Fruit fly (Drosophila melanogaster): ENCODE results near the gene CG42654.
A peak's percentile ranks its signal among the peaks of the same experiment; 100 is the strongest.

Gene CG42654

DNA sequence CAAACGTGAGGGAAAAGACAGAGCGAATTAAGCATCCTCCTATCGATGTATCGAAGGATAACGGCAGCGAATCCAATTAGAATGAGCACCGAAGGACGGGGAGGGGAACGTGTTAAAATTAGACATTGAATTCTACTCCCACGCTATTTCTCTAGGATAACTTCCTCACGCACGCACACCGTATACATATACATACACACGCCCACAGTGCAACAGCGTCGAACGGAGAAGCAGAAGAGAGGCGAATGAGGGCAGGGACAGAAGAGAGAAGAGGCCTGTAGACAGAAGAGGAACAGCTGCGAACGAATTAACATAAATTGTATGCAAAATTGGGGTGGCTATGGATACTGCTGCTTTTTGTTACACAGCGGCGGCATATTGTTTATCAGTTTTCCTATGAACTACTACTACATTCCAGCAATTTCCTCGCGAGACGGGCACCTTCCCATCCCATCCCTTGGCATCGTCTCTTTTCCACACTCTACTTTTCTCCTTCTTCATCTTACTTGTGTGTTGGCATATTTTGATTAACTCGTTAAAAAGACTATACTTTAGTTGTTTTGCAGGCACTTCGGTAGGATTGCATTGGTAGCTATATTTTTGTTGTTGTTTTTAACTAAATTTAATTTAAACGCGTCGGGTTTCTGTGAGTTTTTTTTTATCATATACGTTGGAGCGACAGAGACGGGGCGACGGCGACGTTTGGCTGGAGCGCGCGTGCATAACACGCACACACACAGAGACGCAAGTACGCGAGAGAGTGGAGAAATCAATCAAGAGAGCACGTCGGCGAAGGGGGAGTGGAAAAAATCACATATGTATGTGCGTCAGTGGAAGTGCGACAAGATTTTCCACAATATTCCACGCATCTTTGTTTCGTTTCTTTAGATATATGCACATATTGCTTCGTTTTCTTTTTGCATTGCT is 45.9 kb downstream of the CG42654 start (continued):
- TF ChIP-seq bbx (GFP tag; IDR thresholded peaks at IDR 0.05; ENCODE audit: partially characterized antibody) (0 out of 2 replicates have a peak, but pooled peaks have one; percentile 34), CG10431 (GFP tag; optimal IDR thresholded peaks at IDR 0.05) (no peak), NfI (GFP tag; optimal IDR thresholded peaks at IDR 0.05) (no peak), peb (GFP tag; IDR thresholded peaks at IDR 0.05) (no peak), sens (GFP tag) (peak; percentile 72), CG11723 (GFP tag; optimal IDR thresholded peaks at IDR 0.05) (no peak), Hand (GFP tag; optimal IDR thresholded peaks at IDR 0.05) (peak; percentile 49), CG6791 (GFP tag; IDR thresholded peaks at IDR 0.05; ENCODE audit: partially characterized antibody) (no peak), BEAF-32 (GFP tag; optimal IDR thresholded peaks at IDR 0.05) (peak; percentile 10), CG32772 (GFP tag; IDR thresholded peaks at IDR 0.05) (peak; percentile 45; the same call in 1 of the 2 replicates), Dbx (GFP tag; IDR thresholded peaks at IDR 0.05) (0 out of 3 replicates have a peak, but pooled peaks have one; percentile 14), ind (GFP tag; optimal IDR thresholded peaks at IDR 0.05) (no peak), Stat92E (GFP tag; optimal IDR thresholded peaks at IDR 0.05) (no peak), CG10209 (GFP tag; optimal IDR thresholded peaks at IDR 0.05) (no peak), Vsx1 (GFP tag; optimal IDR thresholded peaks at IDR 0.05) (no peak), wor (GFP tag; IDR thresholded peaks at IDR 0.05) (no peak), HLHmδ (GFP tag; optimal IDR thresholded peaks at IDR 0.05) (peak; percentile 31), Trl (optimal IDR thresholded peaks at IDR 0.05) (peak; percentile 78 to 79), Trl (GFP tag; optimal IDR thresholded peaks at IDR 0.05) (peak; percentile 15), CG30403 (GFP tag; optimal IDR thresholded peaks at IDR 0.05) (no peak), CG6654 (GFP tag; optimal IDR thresholded peaks at IDR 0.05) (no peak), exex (tag; optimal IDR thresholded peaks at IDR 0.05) (peak; percentile 5), so (GFP tag; IDR thresholded peaks at IDR 0.05) (no peak), CG11695 (GFP tag; IDR thresholded peaks at IDR 0.05) (no peak), Dip3 (GFP tag; optimal IDR thresholded peaks at IDR 0.05) (no peak), CG10543 (GFP tag; optimal IDR thresholded peaks at IDR 0.05) (peak; percentile 12), nmo (GFP tag; optimal IDR thresholded peaks at IDR 0.05) (no peak), CG5245 (GFP tag; optimal IDR thresholded peaks at IDR 0.05) (no peak), CG18599 (GFP tag; optimal IDR thresholded peaks at IDR 0.05) (no peak), unpg (GFP tag; optimal IDR thresholded peaks at IDR 0.05) (no peak), Doc2 (GFP tag; IDR thresholded peaks at IDR 0.05) (no peak), CG1832 (GFP tag; optimal IDR thresholded peaks at IDR 0.05) (no peak), CG10274 (GFP tag; optimal IDR thresholded peaks at IDR 0.05) (no peak), CG9609 (GFP tag; optimal IDR thresholded peaks at IDR 0.05) (no peak), CG11456 (GFP tag; IDR thresholded peaks at IDR 0.05) (no peak), Ets97D (GFP tag; optimal IDR thresholded peaks at IDR 0.05) (no peak), CG2129 (GFP tag; IDR thresholded peaks at IDR 0.05; ENCODE audit: partially characterized antibody) (no peak), Oaz (GFP tag; IDR thresholded peaks at IDR 0.05) (no peak), otp (GFP tag; IDR thresholded peaks at IDR 0.05) (no peak), zen (tag; optimal IDR thresholded peaks at IDR 0.05) (no peak), CG15011 (GFP tag; optimal IDR thresholded peaks at IDR 0.05) (no peak), CG7372 (GFP tag; IDR thresholded peaks at IDR 0.05) (no peak), ham (GFP tag; IDR thresholded peaks at IDR 0.05) (no peak), CG6854 (GFP tag; optimal IDR thresholded peaks at IDR 0.05) (no peak), CG17829 (tag; optimal IDR thresholded peaks at IDR 0.05) (no peak), p53 (GFP tag; optimal IDR thresholded peaks at IDR 0.05) (no peak), Nf-YC (tag; optimal IDR thresholded peaks at IDR 0.05) (no peak), CG31224 (GFP tag; IDR thresholded peaks at IDR 0.05) (no peak), Usf (GFP tag; optimal IDR thresholded peaks at IDR 0.05) (no peak)

Measured in whole organism, embryonic.